Worm (Caenorhabditis elegans) whole organism, young adult: Measurements from ENCODE around the gene H38K22.7.

ENCODE experiments used
- F33H1.4 ChIP-seq: fragments of 200-800 bp; sonication (Bioruptor generic); IDR thresholded peaks from 2 replicates; pipeline ENCODE4 v1.3.6; 2022; ENCODE audit warnings: missing genetic modification reagents, missing genetic modification characterization, missing compliant biosample characterization
- F37B4.10 ChIP-seq: fragments of 200-800 bp; sonication (Bioruptor generic); IDR thresholded peaks from 2 replicates; pipeline ENCODE4 v1.3.6; 2022; ENCODE audit warnings: missing genetic modification characterization, missing compliant biosample characterization
- F52B5.7 ChIP-seq: sonication (generic microtip); optimal IDR thresholded peaks from 2 replicates; lab custom pipeline; 2016; ENCODE audit warnings: mild to moderate bottlenecking, missing genetic modification characterization, missing compliant biosample characterization
- F57A8.1 ChIP-seq: fragments of 200-800 bp; sonication (Bioruptor generic); optimal IDR thresholded peaks from 2 replicates; lab custom pipeline; 2018; ENCODE audit warnings: mild to moderate bottlenecking, missing genetic modification characterization, moderate library complexity, missing compliant biosample characterization
- K11D2.4 ChIP-seq: fragments of 200-800 bp; sonication (Bioruptor generic); IDR thresholded peaks from 2 replicates; pipeline ENCODE4 v1.3.6; 2022; ENCODE audit warnings: missing genetic modification reagents, missing genetic modification characterization, missing compliant biosample characterization
- K12H6.12 ChIP-seq: fragments of 200-800 bp; sonication (Bioruptor generic); optimal IDR thresholded peaks from 2 replicates; lab custom pipeline; 2018; ENCODE audit warnings: mild to moderate bottlenecking, missing genetic modification characterization, missing compliant biosample characterization
- T26A5.8 ChIP-seq: sonication (generic microtip); optimal IDR thresholded peaks from 2 replicates; lab custom pipeline; 2016; ENCODE audit warnings: missing genetic modification characterization, missing compliant biosample characterization
- Y53F4B.3 ChIP-seq: fragments of 200-800 bp; sonication (Bioruptor generic); IDR thresholded peaks from 2 replicates; pipeline ENCODE4 v1.3.6; 2022; ENCODE audit warnings: missing genetic modification reagents, missing genetic modification characterization, missing compliant biosample characterization
- Y67H2A.10 ChIP-seq: fragments of 200-800 bp; sonication (Bioruptor generic); conservative IDR thresholded peaks from 2 replicates; pipeline ENCODE4 v1.3.6; 2022; ENCODE audit warnings: missing genetic modification reagents, missing genetic modification characterization, missing compliant biosample characterization
- Y79H2A.3 ChIP-seq: fragments of 200-800 bp; sonication (Bioruptor generic); conservative IDR thresholded peaks from 2 replicates; pipeline ENCODE4 v1.3.6; 2022; ENCODE audit warnings: missing genetic modification reagents, missing genetic modification characterization, missing compliant biosample characterization
- ZK185.1 ChIP-seq: sonication (generic microtip); optimal IDR thresholded peaks from 2 replicates; lab custom pipeline; 2016; ENCODE audit warnings: mild to moderate bottlenecking, missing genetic modification characterization, missing compliant biosample characterization; ENCODE audit not compliant: poor library complexity, severe bottlenecking
- ccch-3 ChIP-seq: fragments of 200-800 bp; sonication (Bioruptor generic); optimal IDR thresholded peaks from 2 replicates; lab custom pipeline; 2018; ENCODE audit warnings: mild to moderate bottlenecking, missing genetic modification characterization, missing compliant biosample characterization
- cebp-2 ChIP-seq: fragments of 200-800 bp; sonication (Bioruptor generic); IDR thresholded peaks from 2 replicates; pipeline ENCODE4 v1.3.6; 2022; ENCODE audit warnings: missing genetic modification characterization, missing compliant biosample characterization
- ceh-27 ChIP-seq: fragments of 200-800 bp; sonication (Bioruptor generic); optimal IDR thresholded peaks from 2 replicates; lab custom pipeline; 2018; ENCODE audit warnings: mild to moderate bottlenecking, missing genetic modification characterization, moderate library complexity, missing compliant biosample characterization
- ceh-40 ChIP-seq: fragments of 200-800 bp; sonication (Bioruptor generic); IDR thresholded peaks from 2 replicates; pipeline ENCODE4 v1.3.6; 2022; ENCODE audit warnings: missing genetic modification characterization, missing compliant biosample characterization
- die-1 ChIP-seq: sonication (generic microtip); optimal IDR thresholded peaks from 2 replicates; lab custom pipeline; 2016; ENCODE audit warnings: missing genotype, mild to moderate bottlenecking, missing genetic modification characterization, missing compliant biosample characterization
- dox-1 ChIP-seq: fragments of 200-800 bp; sonication (Bioruptor generic); IDR thresholded peaks from 2 replicates; pipeline ENCODE4 v1.3.6; 2022; ENCODE audit warnings: missing genetic modification reagents, missing genetic modification characterization, missing compliant biosample characterization
- fkh-3 ChIP-seq: sonication (generic microtip); optimal IDR thresholded peaks from 2 replicates; lab custom pipeline; 2016; ENCODE audit warnings: mild to moderate bottlenecking, missing genetic modification characterization, missing compliant biosample characterization
- hmg-20 ChIP-seq: fragments of 200-800 bp; sonication (Bioruptor generic); IDR thresholded peaks from 2 replicates; pipeline ENCODE4 v1.3.6; 2022; ENCODE audit warnings: missing genetic modification reagents, missing genetic modification characterization, missing compliant biosample characterization
- hsf-1 ChIP-seq: fragments of 200-800 bp; sonication (Bioruptor generic); IDR thresholded peaks from 2 replicates; pipeline ENCODE4 v1.3.6; 2022; ENCODE audit warnings: missing genetic modification reagents, missing genetic modification characterization, missing compliant biosample characterization
- lin-26 ChIP-seq: fragments of 200-800 bp; sonication (Bioruptor generic); IDR thresholded peaks from 2 replicates; pipeline ENCODE4 v1.3.6; 2022; ENCODE audit warnings: missing genetic modification reagents, missing genetic modification characterization, missing compliant biosample characterization
- lin-54 ChIP-seq: fragments of 200-800 bp; sonication (Bioruptor generic); optimal IDR thresholded peaks from 2 replicates; lab custom pipeline; 2018; ENCODE audit warnings: mild to moderate bottlenecking, missing genetic modification characterization, missing compliant biosample characterization
- lsl-1 ChIP-seq: fragments of 200-800 bp; sonication (Bioruptor generic); optimal IDR thresholded peaks from 2 replicates; lab custom pipeline; 2018; ENCODE audit warnings: mild to moderate bottlenecking, missing genetic modification characterization, moderate library complexity, missing compliant biosample characterization
- lsy-27 ChIP-seq: sonication (generic microtip); optimal IDR thresholded peaks from 2 replicates; lab custom pipeline; 2017; ENCODE audit warnings: missing genetic modification characterization, mild to moderate bottlenecking, missing compliant biosample characterization, antibody characterized with exemption, missing genotype, borderline replicate concordance; ENCODE audit not compliant: insufficient read depth
- madf-6 ChIP-seq: fragments of 200-800 bp; sonication (Bioruptor generic); IDR thresholded peaks from 2 replicates; pipeline ENCODE4 v1.3.6; 2022; ENCODE audit warnings: missing genetic modification reagents, missing genetic modification characterization, missing compliant biosample characterization
- madf-8 ChIP-seq: fragments of 200-800 bp; sonication (Bioruptor generic); conservative IDR thresholded peaks from 2 replicates; pipeline ENCODE4 v1.3.6; 2022; ENCODE audit warnings: missing genetic modification reagents, missing genetic modification characterization, missing compliant biosample characterization
- nfya-2 ChIP-seq: fragments of 200-800 bp; sonication (Bioruptor generic); IDR thresholded peaks from 2 replicates; pipeline ENCODE4 v1.3.6; 2022; ENCODE audit warnings: missing genetic modification reagents, missing genetic modification characterization, missing compliant biosample characterization
- repo-1 ChIP-seq: sonication (generic microtip); optimal IDR thresholded peaks from 2 replicates; lab custom pipeline; 2017; ENCODE audit warnings: mild to moderate bottlenecking, missing genetic modification characterization, missing compliant biosample characterization
- sea-2 ChIP-seq: fragments of 200-800 bp; sonication (Bioruptor generic); IDR thresholded peaks from 2 replicates; pipeline ENCODE4 v1.3.6; 2022; ENCODE audit warnings: missing genetic modification characterization, missing compliant biosample characterization
- snpc-1.1 ChIP-seq: sonication (generic microtip); optimal IDR thresholded peaks from 2 replicates; lab custom pipeline; 2017; ENCODE audit warnings: missing genetic modification characterization, mild to moderate bottlenecking, missing compliant biosample characterization, antibody characterized with exemption, moderate library complexity, missing genotype, missing genetic modification reagents; ENCODE audit not compliant: insufficient read depth
- somi-1 ChIP-seq: fragments of 200-800 bp; sonication (Bioruptor generic); optimal IDR thresholded peaks from 2 replicates; lab custom pipeline; 2018; ENCODE audit warnings: mild to moderate bottlenecking, missing genetic modification characterization, missing compliant biosample characterization
- sptf-2 ChIP-seq: fragments of 200-800 bp; sonication (Bioruptor generic); optimal IDR thresholded peaks from 2 replicates; lab custom pipeline; 2018; ENCODE audit warnings: mild to moderate bottlenecking, missing genetic modification characterization, missing compliant biosample characterization
- ztf-22 ChIP-seq: fragments of 200-800 bp; sonication (Bioruptor generic); optimal IDR thresholded peaks from 2 replicates; lab custom pipeline; 2018; ENCODE audit warnings: mild to moderate bottlenecking, missing genetic modification characterization, moderate library complexity, missing compliant biosample characterization
- ztf-3 ChIP-seq: fragments of 200-800 bp; sonication (Bioruptor generic); optimal IDR thresholded peaks from 2 replicates; lab custom pipeline; 2018; ENCODE audit warnings: mild to moderate bottlenecking, missing genetic modification characterization, missing compliant biosample characterization

The H38K22.7 gene

DNA sequence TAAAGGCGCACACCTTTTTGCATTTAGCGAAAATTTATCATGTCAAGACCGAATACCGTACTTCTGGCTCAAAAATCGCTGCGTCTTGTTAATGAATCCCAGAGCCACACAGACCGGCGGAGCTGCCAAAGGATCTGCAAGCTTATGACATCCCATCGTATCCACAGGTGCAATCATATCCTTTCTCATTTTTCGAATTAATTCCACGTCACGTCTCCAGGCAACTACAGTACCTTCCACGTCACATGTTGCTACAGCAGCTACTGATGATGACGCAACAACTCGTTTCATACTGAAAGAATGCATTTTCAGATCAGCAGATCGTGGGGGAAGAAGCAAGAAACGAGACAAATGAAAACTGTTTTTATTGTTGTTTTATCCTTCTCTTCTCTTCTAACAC is 28.4 kb upstream of the H38K22.7 start, which contains the start of gene R10E4.6:
R10E4.6 (plus strand) TSS at position 301 of the 400 bp plus-strand sequence.
- TF ChIP-seq fkh-3 (no peak), ZK185.1 (no peak), K12H6.12 (no peak), hsf-1 (GFP tag; lab: Robert Waterston, UW) (no peak), somi-1 (GFP tag; lab: Kevin White, UChicago) (no peak), hmg-20 (GFP tag; lab: Robert Waterston, UW) (no peak), sea-2 (GFP tag; lab: Robert Waterston, UW) (no peak), F37B4.10 (no peak), F52B5.7 (no peak), cebp-2 (no peak), repo-1 (tag; lab: Kevin White, UChicago) (no peak), K11D2.4 (no peak), Y79H2A.3 (GFP tag; lab: Robert Waterston, UW) (no peak)

DNA sequence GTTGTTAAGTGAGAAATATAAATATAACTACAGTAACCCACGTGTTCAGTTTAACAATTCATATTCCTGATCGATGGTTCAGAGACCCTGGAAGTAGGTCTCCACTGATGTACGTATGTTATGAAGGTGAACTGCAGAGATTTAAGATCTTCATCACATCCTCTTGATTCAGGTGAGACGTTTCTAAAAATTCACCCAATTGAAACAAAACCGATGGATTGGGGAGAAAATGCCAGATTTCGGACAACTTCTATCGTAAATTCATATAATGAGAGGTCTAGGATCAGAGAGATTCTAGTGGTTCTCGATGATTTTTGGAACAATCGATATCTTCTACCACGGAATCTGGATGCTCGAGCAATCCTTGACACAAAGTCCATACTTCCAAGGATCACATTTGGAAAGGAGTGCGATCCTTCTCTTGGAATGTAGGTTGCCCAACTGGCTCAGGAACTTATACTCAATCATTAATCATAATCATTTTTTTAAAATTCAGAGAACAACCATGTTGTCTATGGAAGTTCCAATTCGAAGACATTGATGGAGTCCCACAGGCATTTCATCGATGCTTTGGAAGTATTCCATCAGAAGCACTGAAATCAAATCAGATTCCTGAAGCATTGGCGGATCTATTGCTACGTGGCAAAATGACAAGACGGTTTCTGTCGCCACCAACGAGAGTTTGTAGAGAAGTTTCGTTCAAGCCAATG is 27.2 kb upstream of the H38K22.7 start, which contains the start of the genes nth-1 and R10E4.7:
nth-1 (minus strand) TSS at position 101 of the 710 bp plus-strand sequence.
R10E4.7 (plus strand) TSS at position 660 of the 710 bp plus-strand sequence.
- TF ChIP-seq Y67H2A.10 (no peak), die-1 (tag; lab: Kevin White, UChicago) (no peak), hmg-20 (GFP tag; lab: Robert Waterston, UW) (no peak), ceh-40 (GFP tag; lab: Robert Waterston, UW) (no peak), ztf-22 (GFP tag; lab: Kevin White, UChicago) (no peak), ccch-3 (GFP tag; lab: Kevin White, UChicago) (no peak), somi-1 (GFP tag; lab: Kevin White, UChicago) (no peak), snpc-1.1 (tag; lab: Kevin White, UChicago) (no peak), Y53F4B.3 (GFP tag; lab: Robert Waterston, UW) (no peak), lin-54 (GFP tag; lab: Kevin White, UChicago) (no peak), ceh-27 (no peak), madf-8 (GFP tag; lab: Robert Waterston, UW) (no peak), dox-1 (GFP tag; lab: Robert Waterston, UW) (no peak), lin-26 (GFP tag; lab: Robert Waterston, UW) (no peak), lsy-27 (no peak), T26A5.8 (tag; lab: Kevin White, UChicago) (no peak), nfya-2 (GFP tag; lab: Robert Waterston, UW) (no peak), sptf-2 (no peak), ztf-3 (GFP tag; lab: Kevin White, UChicago) (no peak), F57A8.1 (GFP tag; lab: Kevin White, UChicago) (no peak)

DNA sequence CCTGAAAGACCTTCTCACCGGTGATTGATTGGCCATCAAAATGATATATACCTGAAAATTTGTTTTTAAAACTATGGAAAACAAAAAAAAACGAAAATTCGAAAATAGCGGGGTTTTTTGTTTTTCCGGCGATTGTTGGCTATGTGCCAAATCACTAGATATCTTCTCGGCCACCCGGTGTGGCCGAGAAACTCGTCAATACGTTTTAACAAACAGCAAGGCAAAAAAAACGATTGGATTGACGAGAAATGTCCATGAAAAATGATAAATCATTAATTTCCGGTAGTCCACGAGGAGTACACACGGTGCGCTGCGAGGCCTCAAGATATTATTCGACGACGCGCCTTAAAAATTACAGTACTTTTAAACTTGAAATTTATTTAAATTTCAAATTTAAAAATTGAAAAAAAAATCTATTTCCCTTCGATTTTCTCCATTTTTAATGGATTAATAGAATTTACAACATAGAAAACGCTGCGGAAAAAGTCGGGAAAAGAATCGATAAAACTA is 20.5 kb upstream of the H38K22.7 start, which contains the start of gene R10E4.11:
R10E4.11 (minus strand) TSS at position 51 of the 510 bp plus-strand sequence.
- TF ChIP-seq hsf-1 (GFP tag; lab: Robert Waterston, UW) (no peak), F33H1.4 (GFP tag; lab: Robert Waterston, UW) (peak; percentile 61), lsl-1 (peak; percentile 66), madf-6 (peak; percentile 54; the same call in 1 of the 2 replicates)
- TF ChIP-seq, all 124 proteins: peak for 3
